Worm (Caenorhabditis elegans) whole organism, L2 larva: ENCODE measurements around the gene gst-33.

Experiments
- C34F6.9 ChIP-seq: fragments of 150-350 bp; optimal IDR thresholded peaks from 2 replicates; lab custom pipeline; 2014; ENCODE audit warnings: missing biosample characterization, missing genetic modification characterization
- F13H6.1 ChIP-seq: sonication (generic microtip); optimal IDR thresholded peaks from 2 replicates; lab custom pipeline; 2016; ENCODE audit warnings: missing genetic modification characterization, missing compliant biosample characterization
- R02D3.7 ChIP-seq: fragments of 150-350 bp; optimal IDR thresholded peaks from 2 replicates; lab custom pipeline; 2014; ENCODE audit warnings: missing biosample characterization, missing genetic modification characterization
- Y55F3AM.14 ChIP-seq: fragments of 200-800 bp; sonication (Bioruptor generic); optimal IDR thresholded peaks from 2 replicates; lab custom pipeline; 2018; ENCODE audit warnings: mild to moderate bottlenecking, missing genetic modification characterization, missing compliant biosample characterization
- ZK546.5 ChIP-seq: sonication (generic microtip); optimal IDR thresholded peaks from 2 replicates; lab custom pipeline; 2017; ENCODE audit warnings: missing biosample characterization, missing genetic modification characterization
- alr-1 ChIP-seq: fragments of 150-350 bp; optimal IDR thresholded peaks from 2 replicates; lab custom pipeline; 2014; ENCODE audit warnings: missing biosample characterization, missing genetic modification characterization
- aly-2 ChIP-seq: fragments of 150-350 bp; optimal IDR thresholded peaks from 2 replicates; lab custom pipeline; 2014; ENCODE audit warnings: missing biosample characterization, missing genetic modification characterization
- ama-1 ChIP-seq: fragments of 150-350 bp; optimal IDR thresholded peaks from 2 replicates; lab custom pipeline; 2018; ENCODE audit warnings: inconsistent platforms
- blmp-1 ChIP-seq: sonication (generic microtip); optimal IDR thresholded peaks from 2 replicates; lab custom pipeline; 2017; ENCODE audit warnings: missing genetic modification characterization, mild to moderate bottlenecking, missing compliant biosample characterization, antibody characterized with exemption, moderate library complexity; ENCODE audit not compliant: insufficient read depth
- ceh-16 ChIP-seq: fragments of 150-350 bp; optimal IDR thresholded peaks from 2 replicates; lab custom pipeline; 2014; ENCODE audit warnings: missing biosample characterization, missing genetic modification characterization
- ceh-82 ChIP-seq: fragments of 150-350 bp; optimal IDR thresholded peaks from 2 replicates; lab custom pipeline; 2014; ENCODE audit warnings: missing biosample characterization, missing genetic modification characterization
- crh-2 ChIP-seq: sonication (generic microtip); optimal IDR thresholded peaks from 2 replicates; lab custom pipeline; 2017; ENCODE audit warnings: missing biosample characterization, missing genetic modification characterization
- dmd-4 ChIP-seq: sonication (generic microtip); optimal IDR thresholded peaks from 2 replicates; lab custom pipeline; 2017; ENCODE audit warnings: missing biosample characterization, missing genetic modification characterization
- egl-27 ChIP-seq: sonication (generic microtip); optimal IDR thresholded peaks from 3 replicates; lab custom pipeline; 2017; ENCODE audit warnings: missing biosample characterization, missing genetic modification reagents, missing genetic modification characterization
- elt-1 ChIP-seq: fragments of 150-350 bp; optimal IDR thresholded peaks from 2 replicates; lab custom pipeline; 2014; ENCODE audit warnings: missing biosample characterization, missing genetic modification characterization
- elt-3 ChIP-seq: sonication (generic microtip); optimal IDR thresholded peaks from 2 replicates; lab custom pipeline; 2017; ENCODE audit warnings: missing biosample characterization, missing genetic modification characterization
- fos-1 ChIP-seq: fragments of 150-350 bp; optimal IDR thresholded peaks from 2 replicates; lab custom pipeline; 2014; ENCODE audit warnings: missing biosample characterization, missing genetic modification characterization
- gmeb-1 ChIP-seq: fragments of 150-350 bp; optimal IDR thresholded peaks from 2 replicates; lab custom pipeline; 2014; ENCODE audit warnings: missing biosample characterization, missing genetic modification characterization
- lin-11 ChIP-seq: fragments of 150-350 bp; sonication (generic microtip); optimal IDR thresholded peaks from 2 replicates; lab custom pipeline; 2014; ENCODE audit warnings: missing biosample characterization, missing genetic modification characterization, inconsistent platforms, mixed read lengths
- lin-13 ChIP-seq: fragments of 150-350 bp; optimal IDR thresholded peaks from 2 replicates; lab custom pipeline; 2014; ENCODE audit warnings: missing biosample characterization, missing genetic modification reagents, missing genetic modification characterization
- lin-39 ChIP-seq: fragments of 150-350 bp; optimal IDR thresholded peaks from 2 replicates; lab custom pipeline; 2014; ENCODE audit warnings: missing biosample characterization, missing genetic modification reagents, missing genetic modification characterization
- lsy-2 ChIP-seq, 2 experiments: fragments of 150-350 bp in 1 of 2; sonication (generic microtip) in 1 of 2; optimal IDR thresholded peaks; 2 replicates each; lab custom pipeline; 2014 to 2017; ENCODE audit warnings: missing biosample characterization in 2 of 2, missing genetic modification characterization in 2 of 2
- mab-5 ChIP-seq: fragments of 150-350 bp; optimal IDR thresholded peaks from 2 replicates; lab custom pipeline; 2014; ENCODE audit warnings: missing biosample characterization, missing genetic modification characterization
- mbf-1 ChIP-seq: sonication (generic microtip); optimal IDR thresholded peaks from 2 replicates; lab custom pipeline; 2017; ENCODE audit warnings: missing biosample characterization, missing genetic modification characterization
- mdl-1 ChIP-seq, 2 experiments: fragments of 150-350 bp in 1 of 2; sonication (generic microtip) in 1 of 2; optimal IDR thresholded peaks; 2 replicates each; lab custom pipeline; 2017; ENCODE audit warnings: missing biosample characterization in 2 of 2, missing genetic modification characterization in 2 of 2
- nhr-10 ChIP-seq: sonication (generic microtip); optimal IDR thresholded peaks from 2 replicates; lab custom pipeline; 2017; ENCODE audit warnings: missing biosample characterization, missing genetic modification characterization
- nhr-11 ChIP-seq: fragments of 150-350 bp; optimal IDR thresholded peaks from 2 replicates; lab custom pipeline; 2014; ENCODE audit warnings: missing biosample characterization, missing genetic modification characterization
- nhr-12 ChIP-seq: fragments of 150-350 bp; optimal IDR thresholded peaks from 2 replicates; lab custom pipeline; 2014; ENCODE audit warnings: missing biosample characterization, missing genetic modification characterization
- nhr-129 ChIP-seq: fragments of 150-350 bp; optimal IDR thresholded peaks from 2 replicates; lab custom pipeline; 2014; ENCODE audit warnings: missing biosample characterization, missing genetic modification characterization
- nhr-21 ChIP-seq: fragments of 150-350 bp; optimal IDR thresholded peaks from 2 replicates; lab custom pipeline; 2014; ENCODE audit warnings: missing biosample characterization, missing genetic modification characterization
- nhr-23 ChIP-seq: fragments of 150-350 bp; optimal IDR thresholded peaks from 2 replicates; lab custom pipeline; 2014; ENCODE audit warnings: missing biosample characterization, missing genetic modification reagents, missing genetic modification characterization
- nhr-237 ChIP-seq: fragments of 150-350 bp; optimal IDR thresholded peaks from 2 replicates; lab custom pipeline; 2014; ENCODE audit warnings: missing biosample characterization, missing genetic modification characterization
- nhr-25 ChIP-seq: fragments of 150-350 bp; sonication (generic microtip); optimal IDR thresholded peaks from 3 replicates; lab custom pipeline; 2014; ENCODE audit warnings: missing biosample characterization, missing genetic modification characterization
- nhr-6 ChIP-seq: fragments of 150-350 bp; optimal IDR thresholded peaks from 2 replicates; lab custom pipeline; 2014; ENCODE audit warnings: missing biosample characterization, missing genetic modification characterization
- nhr-77 ChIP-seq: fragments of 150-350 bp; optimal IDR thresholded peaks from 2 replicates; lab custom pipeline; 2014; ENCODE audit warnings: missing biosample characterization, missing genetic modification characterization
- peb-1 ChIP-seq: fragments of 150-350 bp; optimal IDR thresholded peaks from 2 replicates; lab custom pipeline; 2014; ENCODE audit warnings: missing biosample characterization, missing genetic modification characterization
- sem-4 ChIP-seq: fragments of 150-350 bp; optimal IDR thresholded peaks from 2 replicates; lab custom pipeline; 2014; ENCODE audit warnings: missing biosample characterization, missing genetic modification reagents, missing genetic modification characterization
- skn-1 ChIP-seq: sonication (generic microtip); optimal IDR thresholded peaks from 2 replicates; lab custom pipeline; 2017; ENCODE audit warnings: missing biosample characterization, missing genetic modification characterization
- sma-3 ChIP-seq: sonication (generic microtip); optimal IDR thresholded peaks from 2 replicates; lab custom pipeline; 2016; ENCODE audit warnings: missing genetic modification reagents, missing genetic modification characterization, missing compliant biosample characterization
- sma-9 ChIP-seq, 2 experiments: fragments of 150-350 bp in 1 of 2; sonication (generic microtip) in 1 of 2; optimal IDR thresholded peaks; 2 replicates each; lab custom pipeline; 2014 to 2016; ENCODE audit warnings: missing genetic modification characterization in 2 of 2, mild to moderate bottlenecking in 1 of 2, missing biosample characterization in 1 of 2, missing compliant biosample characterization in 1 of 2, missing genetic modification reagents in 1 of 2, moderate library complexity in 1 of 2
- snpc-4 ChIP-seq: fragments of 150-350 bp; optimal IDR thresholded peaks from 2 replicates; lab custom pipeline; 2014; ENCODE audit warnings: missing biosample characterization, missing genetic modification characterization
- unc-39 ChIP-seq: fragments of 150-350 bp; optimal IDR thresholded peaks from 2 replicates; lab custom pipeline; 2014; ENCODE audit warnings: missing biosample characterization, missing genetic modification characterization
- unc-55 ChIP-seq: fragments of 150-350 bp; sonication (generic microtip); optimal IDR thresholded peaks from 3 replicates; lab custom pipeline; 2014; ENCODE audit warnings: missing biosample characterization, missing genetic modification reagents, missing genetic modification characterization
- unc-62 ChIP-seq: fragments of 150-350 bp; optimal IDR thresholded peaks from 2 replicates; lab custom pipeline; 2014; ENCODE audit warnings: missing biosample characterization, missing genetic modification reagents, missing genetic modification characterization
- zag-1 ChIP-seq: fragments of 150-350 bp; optimal IDR thresholded peaks from 2 replicates; lab custom pipeline; 2014; ENCODE audit warnings: missing biosample characterization, missing genetic modification characterization
- ztf-1 ChIP-seq: fragments of 200-800 bp; sonication (Bioruptor generic); conservative IDR thresholded peaks from 2 replicates; pipeline ENCODE4 v1.3.6; 2022; ENCODE audit warnings: missing genetic modification characterization, missing compliant biosample characterization
- ztf-11 ChIP-seq: sonication (generic microtip); optimal IDR thresholded peaks from 2 replicates; lab custom pipeline; 2017; ENCODE audit warnings: missing biosample characterization, missing genetic modification characterization
- ztf-4 ChIP-seq: fragments of 150-350 bp; optimal IDR thresholded peaks from 2 replicates; lab custom pipeline; 2014; ENCODE audit warnings: missing biosample characterization, missing genetic modification characterization

The gst-33 gene

ce11 chrV:3468436-3468835, at the start of gene gst-33:
TSS of gene gst-33 (minus strand) at chrV:3468562.
- no peak for TF ChIP-seq ztf-4
- TF ChIP-seq R02D3.7 (tag; lab: Kevin White, UChicago) = no peak
- no peak for TF ChIP-seq aly-2 (tag; lab: Kevin White, UChicago)
- no peak for TF ChIP-seq elt-3 (tag; lab: Kevin White, UChicago)
- TF ChIP-seq fos-1 = peak; percentile 41
- no peak for TF ChIP-seq nhr-237 (tag; lab: Kevin White, UChicago)
- no peak for TF ChIP-seq mbf-1 (tag; lab: Kevin White, UChicago)
- no peak for TF ChIP-seq ceh-16 (tag; lab: Kevin White, UChicago)
- TF ChIP-seq blmp-1 (tag; lab: Kevin White, UChicago) = peak; percentile 61
- TF ChIP-seq ama-1 (lab: Kevin White, UChicago) = no peak
- TF ChIP-seq alr-1 (tag; lab: Kevin White, UChicago) = no peak
- TF ChIP-seq lsy-2 (tag; optimal IDR thresholded peaks at IDR 0.05; lab: Kevin White, UChicago) = no peak
- peak; percentile 73 for TF ChIP-seq sma-9 (GFP tag; optimal IDR thresholded peaks at IDR 0.05; lab: Kevin White, UChicago)
- no peak for TF ChIP-seq sma-9 (tag; optimal IDR thresholded peaks at IDR 0.05; lab: Kevin White, UChicago)
- TF ChIP-seq peb-1 (tag; lab: Kevin White, UChicago) = no peak
- no peak for TF ChIP-seq mdl-1 (tag; optimal IDR thresholded peaks at IDR 0.05; lab: Kevin White, UChicago)
- TF ChIP-seq nhr-25 (tag; lab: Kevin White, UChicago) = no peak
- TF ChIP-seq ztf-1 = no peak
- TF ChIP-seq ZK546.5 = no peak
- TF ChIP-seq nhr-23 = no peak
- TF ChIP-seq sem-4 (tag; lab: Kevin White, UChicago) = no peak
- TF ChIP-seq snpc-4 = no peak
- no peak for TF ChIP-seq sma-3
- no peak for TF ChIP-seq C34F6.9 (tag; lab: Kevin White, UChicago)
- TF ChIP-seq nhr-11 = no peak
- TF ChIP-seq unc-39 (tag; lab: Kevin White, UChicago) = no peak
- no peak for TF ChIP-seq nhr-77 (tag; lab: Kevin White, UChicago)
- TF ChIP-seq nhr-6 (tag; lab: Kevin White, UChicago) = no peak
- TF ChIP-seq lin-11 (tag; lab: Kevin White, UChicago) = no peak
- peak; percentile 39 for TF ChIP-seq nhr-129
- no peak for TF ChIP-seq zag-1 (tag; lab: Kevin White, UChicago)
- no peak for TF ChIP-seq Y55F3AM.14 (GFP tag; lab: Kevin White, UChicago)
- TF ChIP-seq gmeb-1 (tag; lab: Kevin White, UChicago) = peak; percentile 61
- TF ChIP-seq unc-62 (GFP tag; lab: Kevin White, UChicago) = no peak
- TF ChIP-seq mab-5 (tag; lab: Kevin White, UChicago) = no peak
- no peak for TF ChIP-seq ztf-11 (tag; lab: Kevin White, UChicago)
- TF ChIP-seq lin-13 = no peak
- TF ChIP-seq nhr-10 (tag; lab: Kevin White, UChicago) = no peak
- peak; percentile 22 for TF ChIP-seq crh-2 (tag; lab: Kevin White, UChicago)
- TF ChIP-seq nhr-21 (tag; lab: Kevin White, UChicago) = no peak
- no peak for TF ChIP-seq dmd-4
- no peak for TF ChIP-seq nhr-12 (tag; lab: Kevin White, UChicago)
- TF ChIP-seq unc-55 = no peak
- TF ChIP-seq ceh-82 (tag; lab: Kevin White, UChicago) = no peak
- TF ChIP-seq skn-1 = no peak
- no peak for TF ChIP-seq lin-39 (tag; lab: Kevin White, UChicago)
- no peak for TF ChIP-seq elt-1 (tag; lab: Kevin White, UChicago)
- TF ChIP-seq F13H6.1 = peak; percentile 4
- TF ChIP-seq egl-27 (tag; lab: Kevin White, UChicago) = no peak
